Fruit fly (Drosophila melanogaster): Measurements from ENCODE around the gene CG7290.

Gene CG7290

dm6 chr3L:20222617-20223016 is 16.8 kb upstream of the CG7290 start:
- TF ChIP-seq Eip78C (GFP tag) (no peak), CG8632 (GFP tag; optimal IDR thresholded peaks at IDR 0.05) (no peak), Hr38 (GFP tag; optimal IDR thresholded peaks at IDR 0.05) (no peak), CG10631 (GFP tag; optimal IDR thresholded peaks at IDR 0.05) (no peak)

dm6 chr3L:20221412-20221864 is 15.6 kb upstream of the CG7290 start, which contains the start of gene CG17145:
TSS of gene CG17145 (plus strand) at chr3L:20221814.
- TF ChIP-seq dsx (GFP tag; optimal IDR thresholded peaks at IDR 0.05; ENCODE audit: poor library complexity, severe bottlenecking) (no peak), Ets96B (tag; optimal IDR thresholded peaks at IDR 0.05) (no peak), acj6 (GFP tag; optimal IDR thresholded peaks at IDR 0.05) (no peak), eg (GFP tag; IDR thresholded peaks at IDR 0.05) (no peak), fkh (GFP tag; optimal IDR thresholded peaks at IDR 0.05) (no peak), CG7368 (GFP tag; optimal IDR thresholded peaks at IDR 0.05) (no peak), pdm3 (GFP tag; optimal IDR thresholded peaks at IDR 0.05) (no peak), Ets21C (GFP tag; optimal IDR thresholded peaks at IDR 0.05) (no peak), Lpt (GFP tag; optimal IDR thresholded peaks at IDR 0.05) (no peak), topi (GFP tag; optimal IDR thresholded peaks at IDR 0.05) (no peak), CG6792 (GFP tag; optimal IDR thresholded peaks at IDR 0.05) (no peak), CG8632 (GFP tag; optimal IDR thresholded peaks at IDR 0.05) (no peak), CG8119 (GFP tag; IDR thresholded peaks at IDR 0.05) (no peak)

dm6 chr3L:20220918-20221317 is 15.1 kb upstream of the CG7290 start:
- TF ChIP-seq CG11294 (GFP tag; IDR thresholded peaks at IDR 0.05) = no peak
- no peak for TF ChIP-seq CG3919 (GFP tag; optimal IDR thresholded peaks at IDR 0.05)
- no peak for TF ChIP-seq spab (GFP tag; optimal IDR thresholded peaks at IDR 0.05)
- no peak for TF ChIP-seq Ets96B (tag; optimal IDR thresholded peaks at IDR 0.05)
- TF ChIP-seq esn (GFP tag; optimal IDR thresholded peaks at IDR 0.05) = no peak
- TF ChIP-seq Blimp-1 (GFP tag; optimal IDR thresholded peaks at IDR 0.05) = no peak
- TF ChIP-seq CG16779 (tag; optimal IDR thresholded peaks at IDR 0.05) = no peak
- no peak for TF ChIP-seq CG34406 (GFP tag; optimal IDR thresholded peaks at IDR 0.05)
- TF ChIP-seq CG8319 (GFP tag; optimal IDR thresholded peaks at IDR 0.05) = no peak
- no peak for TF ChIP-seq Eip93F (GFP tag; optimal IDR thresholded peaks at IDR 0.05)
- TF ChIP-seq cyc (GFP tag; optimal IDR thresholded peaks at IDR 0.05) = no peak
- no peak for TF ChIP-seq ss (GFP tag; optimal IDR thresholded peaks at IDR 0.05)
- no peak for TF ChIP-seq Eip78C (GFP tag)
- no peak for TF ChIP-seq CG6163 (GFP tag; IDR thresholded peaks at IDR 0.05)

dm6 chr3L:20220374-20220773 is 14.5 kb upstream of the CG7290 start, which contains the start of gene CG6933:
TSS of gene CG6933 (minus strand) at chr3L:20220420.
- no peak for TF ChIP-seq Hr39 (GFP tag; optimal IDR thresholded peaks at IDR 0.05)
- no peak for TF ChIP-seq Ets21C (GFP tag; optimal IDR thresholded peaks at IDR 0.05)
- TF ChIP-seq topi (GFP tag; optimal IDR thresholded peaks at IDR 0.05) = no peak

- TF ChIP-seq svp (GFP tag) (peak; percentile 18), CG31627 (GFP tag; optimal IDR thresholded peaks at IDR 0.05) (no peak)
These were observed 6.2 kb upstream of the CG7290 start, which contains the start of gene CG7017 for dm6 chr3L:20212022-20212421. TSS of gene CG7017 (minus strand) at chr3L:20212122.

dm6 chr3L:20209896-20210295 is 4.0 kb upstream of the CG7290 start:
- no peak for TF ChIP-seq topi (GFP tag; optimal IDR thresholded peaks at IDR 0.05)
- TF ChIP-seq CG8632 (GFP tag; optimal IDR thresholded peaks at IDR 0.05) = no peak
- TF ChIP-seq CG8119 (GFP tag; IDR thresholded peaks at IDR 0.05) = no peak
- TF ChIP-seq CG6854 (GFP tag; optimal IDR thresholded peaks at IDR 0.05) = no peak
- TF ChIP-seq fd59A (GFP tag; optimal IDR thresholded peaks at IDR 0.05) = no peak
- TF ChIP-seq CG3919 (GFP tag; optimal IDR thresholded peaks at IDR 0.05) = no peak
- TF ChIP-seq vri (GFP tag; optimal IDR thresholded peaks at IDR 0.05) = no peak
- TF ChIP-seq CG4318 (GFP tag; optimal IDR thresholded peaks at IDR 0.05) = no peak
- TF ChIP-seq Hr38 (GFP tag; optimal IDR thresholded peaks at IDR 0.05) = no peak
- TF ChIP-seq ss (GFP tag; optimal IDR thresholded peaks at IDR 0.05) = no peak

All from whole organism, prepupa.